Worm (Caenorhabditis elegans): Measurements from ENCODE around the gene snr-6.

The snr-6 gene

ce11 chrIII:12470589-12470988 lies 41.2 kb upstream of the snr-6 start:
- no peak for TF ChIP-seq unc-62 (GFP tag; optimal IDR thresholded peaks at IDR 0.05)
- TF ChIP-seq nfya-1 (tag; optimal IDR thresholded peaks at IDR 0.05; ENCODE audit: insufficient read depth), result no peak
- no peak for TF ChIP-seq ZK546.5 (tag; optimal IDR thresholded peaks at IDR 0.05)
- no peak for TF ChIP-seq elt-2 (tag; optimal IDR thresholded peaks at IDR 0.05)
- no peak for TF ChIP-seq egl-5 (tag; optimal IDR thresholded peaks at IDR 0.05)
- TF ChIP-seq aly-2 (tag; optimal IDR thresholded peaks at IDR 0.05), result no peak
- no peak for TF ChIP-seq lin-15B (tag; optimal IDR thresholded peaks at IDR 0.05)
- no peak for TF ChIP-seq nhr-237 (tag; optimal IDR thresholded peaks at IDR 0.05)
- TF ChIP-seq lsy-12 (tag; optimal IDR thresholded peaks at IDR 0.05), result no peak
- no peak for TF ChIP-seq nhr-11 (tag; optimal IDR thresholded peaks at IDR 0.05)
- no peak for TF ChIP-seq pqm-1 (tag; optimal IDR thresholded peaks at IDR 0.05)

- TF ChIP-seq nhr-76 (tag; optimal IDR thresholded peaks at IDR 0.05) (no peak), ceh-82 (tag; optimal IDR thresholded peaks at IDR 0.05) (no peak), eor-1 (tag; optimal IDR thresholded peaks at IDR 0.05) (no peak), skn-1 (tag; optimal IDR thresholded peaks at IDR 0.05) (no peak), tbx-2 (tag; optimal IDR thresholded peaks at IDR 0.05) (no peak), nhr-237 (tag; optimal IDR thresholded peaks at IDR 0.05) (no peak), nfya-1 (tag; optimal IDR thresholded peaks at IDR 0.05; ENCODE audit: insufficient read depth) (no peak), ZK546.5 (tag; optimal IDR thresholded peaks at IDR 0.05) (no peak), elt-3 (tag; optimal IDR thresholded peaks at IDR 0.05) (no peak), egl-5 (tag; optimal IDR thresholded peaks at IDR 0.05) (no peak), unc-62 (GFP tag; optimal IDR thresholded peaks at IDR 0.05) (no peak), fkh-2 (tag; optimal IDR thresholded peaks at IDR 0.05) (no peak), zag-1 (tag; optimal IDR thresholded peaks at IDR 0.05) (no peak), fkh-10 (GFP tag; optimal IDR thresholded peaks at IDR 0.05) (no peak), elt-2 (tag; optimal IDR thresholded peaks at IDR 0.05) (no peak), pha-4 (tag; optimal IDR thresholded peaks at IDR 0.05) (no peak), ama-1 (optimal IDR thresholded peaks at IDR 0.05) (no peak)
Measured at ce11 chrIII:12469800-12470199, 40.4 kb upstream of the snr-6 start.

- TF ChIP-seq ceh-82 (tag; optimal IDR thresholded peaks at IDR 0.05), result no peak
- TF ChIP-seq mdl-1 (tag; optimal IDR thresholded peaks at IDR 0.05), result no peak
- no peak for TF ChIP-seq nhr-76 (tag; optimal IDR thresholded peaks at IDR 0.05)
- TF ChIP-seq fos-1 (tag; optimal IDR thresholded peaks at IDR 0.05), result no peak
- TF ChIP-seq hmg-11 (tag; optimal IDR thresholded peaks at IDR 0.05), result no peak
- no peak for TF ChIP-seq jun-1 (tag; optimal IDR thresholded peaks at IDR 0.05)
- TF ChIP-seq elt-3 (tag; optimal IDR thresholded peaks at IDR 0.05), result no peak
- no peak for TF ChIP-seq pha-4 (tag; optimal IDR thresholded peaks at IDR 0.05)
- TF ChIP-seq nhr-11 (tag; optimal IDR thresholded peaks at IDR 0.05), result no peak
- no peak for TF ChIP-seq zag-1 (tag; optimal IDR thresholded peaks at IDR 0.05)
- TF ChIP-seq unc-39 (tag; optimal IDR thresholded peaks at IDR 0.05), result no peak
- no peak for TF ChIP-seq ztf-11 (tag; optimal IDR thresholded peaks at IDR 0.05)
- no peak for TF ChIP-seq sea-2 (GFP tag; optimal IDR thresholded peaks at IDR 0.05)
- TF ChIP-seq R02D3.7 (tag; optimal IDR thresholded peaks at IDR 0.05), result no peak
- no peak for TF ChIP-seq eor-1 (tag; optimal IDR thresholded peaks at IDR 0.05)
Measured at ce11 chrIII:12468869-12469268, 39.4 kb upstream of the snr-6 start, which contains the start of gene Y49E10.29. Gene Y49E10.29 (plus strand): TSS chrIII:12469169.

ce11 chrIII:12466310-12466709 lies 36.9 kb upstream of the snr-6 start, which contains the start of gene pstk-1:
Gene pstk-1 (plus strand): TSS chrIII:12466610.
- TF ChIP-seq unc-39 (tag; optimal IDR thresholded peaks at IDR 0.05) (no peak), hmg-11 (tag; optimal IDR thresholded peaks at IDR 0.05) (no peak), mml-1 (tag; optimal IDR thresholded peaks at IDR 0.05) (no peak), nhr-11 (tag; optimal IDR thresholded peaks at IDR 0.05) (no peak), pha-4 (tag; optimal IDR thresholded peaks at IDR 0.05) (no peak), ceh-82 (tag; optimal IDR thresholded peaks at IDR 0.05) (no peak), ama-1 (optimal IDR thresholded peaks at IDR 0.05) (no peak), fos-1 (tag; optimal IDR thresholded peaks at IDR 0.05) (no peak), snpc-4 (tag; optimal IDR thresholded peaks at IDR 0.05) (no peak), tbx-2 (tag; optimal IDR thresholded peaks at IDR 0.05) (no peak), mdl-1 (tag; optimal IDR thresholded peaks at IDR 0.05) (no peak), nhr-12 (tag; optimal IDR thresholded peaks at IDR 0.05) (no peak), sea-2 (GFP tag; optimal IDR thresholded peaks at IDR 0.05) (no peak), lsy-12 (tag; optimal IDR thresholded peaks at IDR 0.05) (no peak), ztf-4 (tag; optimal IDR thresholded peaks at IDR 0.05) (no peak), egl-27 (tag; optimal IDR thresholded peaks at IDR 0.05) (no peak), nhr-23 (tag; optimal IDR thresholded peaks at IDR 0.05) (no peak), nhr-67 (tag; optimal IDR thresholded peaks at IDR 0.05) (no peak)
